Worm (Caenorhabditis elegans) whole organism, late embryonic: Measurements from ENCODE around the gene C17G1.14.

Experiments used
- C08G9.2 ChIP-seq: sonication (generic microtip); optimal IDR thresholded peaks from 2 replicates; lab custom pipeline; 2016; ENCODE audit warnings: mild to moderate bottlenecking, missing genetic modification characterization, moderate library complexity, missing compliant biosample characterization
- T23F11.4 ChIP-seq: fragments of 200-800 bp; sonication (Bioruptor generic); optimal IDR thresholded peaks from 2 replicates; lab custom pipeline; 2018; ENCODE audit warnings: mild to moderate bottlenecking, missing genetic modification characterization, missing compliant biosample characterization
- ahr-1 ChIP-seq: sonication (generic microtip); optimal IDR thresholded peaks from 2 replicates; lab custom pipeline; 2016; ENCODE audit warnings: missing genetic modification characterization, missing compliant biosample characterization
- ama-1 ChIP-seq: fragments of 150-350 bp; optimal IDR thresholded peaks from 2 replicates; lab custom pipeline; 2014
- ceh-14 ChIP-seq: sonication (generic microtip); optimal IDR thresholded peaks from 2 replicates; lab custom pipeline; 2016; ENCODE audit warnings: missing genotype, missing genetic modification characterization, missing compliant biosample characterization
- ceh-19 ChIP-seq: fragments of 200-800 bp; sonication (Bioruptor generic); optimal IDR thresholded peaks from 2 replicates; lab custom pipeline; 2018; ENCODE audit warnings: mild to moderate bottlenecking, missing genetic modification characterization, missing compliant biosample characterization
- ceh-24 ChIP-seq: sonication (generic microtip); optimal IDR thresholded peaks from 2 replicates; lab custom pipeline; 2016; ENCODE audit warnings: mild to moderate bottlenecking, missing genetic modification characterization, missing compliant biosample characterization
- ceh-31 ChIP-seq: sonication (generic microtip); optimal IDR thresholded peaks from 2 replicates; lab custom pipeline; 2016; ENCODE audit warnings: missing genetic modification characterization, missing compliant biosample characterization
- ceh-34 ChIP-seq: sonication (generic microtip); optimal IDR thresholded peaks from 2 replicates; lab custom pipeline; 2016; ENCODE audit warnings: mild to moderate bottlenecking, missing genetic modification characterization, missing compliant biosample characterization
- ceh-45 ChIP-seq: fragments of 200-800 bp; sonication (Bioruptor generic); IDR thresholded peaks from 2 replicates; pipeline ENCODE4 v1.3.6; 2022; ENCODE audit warnings: missing genetic modification reagents, missing genetic modification characterization, missing compliant biosample characterization
- dmd-4 ChIP-seq: sonication (generic microtip); optimal IDR thresholded peaks from 2 replicates; lab custom pipeline; 2016; ENCODE audit warnings: borderline replicate concordance, missing genetic modification characterization, missing compliant biosample characterization
- ets-4 ChIP-seq: sonication (generic microtip); optimal IDR thresholded peaks from 2 replicates; lab custom pipeline; 2016; ENCODE audit warnings: missing genetic modification characterization, missing compliant biosample characterization
- eyg-1 ChIP-seq: sonication (generic microtip); optimal IDR thresholded peaks from 2 replicates; lab custom pipeline; 2016; ENCODE audit warnings: missing genotype, missing genetic modification characterization, missing compliant biosample characterization
- fax-1 ChIP-seq: sonication (generic microtip); optimal IDR thresholded peaks from 2 replicates; lab custom pipeline; 2016; ENCODE audit warnings: missing genotype, missing genetic modification characterization, missing compliant biosample characterization
- fkh-10 ChIP-seq: fragments of 150-350 bp; optimal IDR thresholded peaks from 2 replicates; lab custom pipeline; 2014; ENCODE audit warnings: missing biosample characterization, missing genetic modification reagents, missing genetic modification characterization
- gmeb-2 ChIP-seq: sonication (generic microtip); optimal IDR thresholded peaks from 2 replicates; lab custom pipeline; 2016; ENCODE audit warnings: missing genetic modification characterization, inconsistent platforms, missing compliant biosample characterization
- hlh-13 ChIP-seq: fragments of 200-800 bp; sonication (Bioruptor generic); optimal IDR thresholded peaks from 2 replicates; lab custom pipeline; 2018; ENCODE audit warnings: mild to moderate bottlenecking, missing genetic modification characterization, missing compliant biosample characterization
- hlh-15 ChIP-seq: sonication (generic microtip); optimal IDR thresholded peaks from 2 replicates; lab custom pipeline; 2016; ENCODE audit warnings: missing genetic modification characterization, missing compliant biosample characterization
- hlh-6 ChIP-seq: sonication (generic microtip); optimal IDR thresholded peaks from 2 replicates; lab custom pipeline; 2016; ENCODE audit warnings: missing genotype, missing genetic modification characterization, missing compliant biosample characterization
- lim-6 ChIP-seq: sonication (generic microtip); optimal IDR thresholded peaks from 2 replicates; lab custom pipeline; 2016; ENCODE audit warnings: missing genetic modification characterization, missing compliant biosample characterization
- mec-3 ChIP-seq: sonication (generic microtip); optimal IDR thresholded peaks from 2 replicates; lab custom pipeline; 2016; ENCODE audit warnings: borderline replicate concordance, missing genetic modification characterization, missing compliant biosample characterization
- nhr-11 ChIP-seq: fragments of 150-350 bp; optimal IDR thresholded peaks from 2 replicates; lab custom pipeline; 2014; ENCODE audit warnings: missing biosample characterization, missing genetic modification characterization
- npax-4 ChIP-seq: sonication (generic microtip); optimal IDR thresholded peaks from 2 replicates; lab custom pipeline; 2016; ENCODE audit warnings: missing genetic modification characterization, missing compliant biosample characterization
- odd-2 ChIP-seq: sonication (generic microtip); optimal IDR thresholded peaks from 2 replicates; lab custom pipeline; 2017; ENCODE audit warnings: antibody characterized with exemption, mild to moderate bottlenecking, missing genetic modification characterization, missing compliant biosample characterization
- pros-1 ChIP-seq: fragments of 150-350 bp; optimal IDR thresholded peaks from 2 replicates; lab custom pipeline; 2014; ENCODE audit warnings: missing biosample characterization, missing genetic modification reagents, missing genetic modification characterization
- ref-2 ChIP-seq: sonication (generic microtip); optimal IDR thresholded peaks from 2 replicates; lab custom pipeline; 2016; ENCODE audit warnings: missing genetic modification characterization, missing compliant biosample characterization
- rnt-1 ChIP-seq: sonication (generic microtip); optimal IDR thresholded peaks from 2 replicates; lab custom pipeline; 2016; ENCODE audit warnings: missing genetic modification characterization, missing compliant biosample characterization
- sox-2 ChIP-seq: fragments of 200-800 bp; sonication (Bioruptor generic); IDR thresholded peaks from 2 replicates; pipeline ENCODE4 v1.3.6; 2022; ENCODE audit warnings: missing genetic modification reagents, missing genetic modification characterization, missing compliant biosample characterization
- syd-9 ChIP-seq: sonication (generic microtip); optimal IDR thresholded peaks from 2 replicates; lab custom pipeline; 2016; ENCODE audit warnings: mild to moderate bottlenecking, missing genetic modification characterization, moderate library complexity, missing compliant biosample characterization
- tbx-2 ChIP-seq: sonication (generic microtip); optimal IDR thresholded peaks from 2 replicates; lab custom pipeline; 2016; ENCODE audit warnings: missing genetic modification characterization, missing compliant biosample characterization
- unc-3 ChIP-seq, 2 experiments: fragments of 200-800 bp in 1 of 2; sonication (Bioruptor generic) in 1 of 2; sonication (generic microtip) in 1 of 2; conservative IDR thresholded peaks in 1 of 2; optimal IDR thresholded peaks in 1 of 2; 2 replicates each; pipeline versions ENCODE4 v1.3.6 to Lab custom; 2016 to 2022; ENCODE audit warnings: missing compliant biosample characterization in 2 of 2, missing genetic modification characterization in 2 of 2, missing genetic modification reagents in 1 of 2
- unc-55 ChIP-seq: sonication (generic microtip); optimal IDR thresholded peaks from 2 replicates; lab custom pipeline; 2017; ENCODE audit warnings: missing biosample characterization, missing genetic modification reagents, missing genetic modification characterization
- zip-5 ChIP-seq: sonication (generic microtip); optimal IDR thresholded peaks from 2 replicates; lab custom pipeline; 2016; ENCODE audit warnings: missing genetic modification characterization, missing compliant biosample characterization

Gene C17G1.14

ce11 chrX:9933291-9934008 is 5.2 kb upstream of the C17G1.14 start:
- TF ChIP-seq unc-55 (peak; percentile 5), hlh-15 (tag; lab: Kevin White, UChicago) (no peak)
- TF ChIP-seq, all 69 proteins: peak for 1

- TF ChIP-seq zip-5 (no peak), npax-4 (tag; lab: Kevin White, UChicago) (no peak), eyg-1 (tag; lab: Kevin White, UChicago) (no peak), ceh-45 (GFP tag; lab: Robert Waterston, UW) (no peak), hlh-13 (GFP tag; lab: Kevin White, UChicago) (no peak)
- TF ChIP-seq, all 69 proteins: peak for 0
These were observed 4.6 kb upstream of the C17G1.14 start for ce11 chrX:9934009-9934323.

ce11 chrX:9938091-9938490 is 522 bp upstream of the C17G1.14 start:
- no peak for TF ChIP-seq C08G9.2 (tag; lab: Kevin White, UChicago)
- no peak for TF ChIP-seq ceh-24
- TF ChIP-seq ahr-1 (tag; lab: Kevin White, UChicago) = no peak
- TF ChIP-seq dmd-4 (tag; lab: Kevin White, UChicago) = no peak
- no peak for TF ChIP-seq ceh-45 (GFP tag; lab: Robert Waterston, UW)
- no peak for TF ChIP-seq fax-1
- no peak for TF ChIP-seq unc-3 (GFP tag; conservative IDR thresholded peaks at IDR 0.05; lab: Robert Waterston, UW)
- TF ChIP-seq unc-3 (tag; optimal IDR thresholded peaks at IDR 0.05; lab: Kevin White, UChicago) = no peak
- TF ChIP-seq odd-2 (tag; lab: Kevin White, UChicago) = no peak
- no peak for TF ChIP-seq sox-2 (GFP tag; lab: Robert Waterston, UW)
- TF ChIP-seq fkh-10 = no peak
- TF ChIP-seq hlh-13 (GFP tag; lab: Kevin White, UChicago) = no peak
- no peak for TF ChIP-seq zip-5
- no peak for TF ChIP-seq syd-9 (tag; lab: Kevin White, UChicago)
- no peak for TF ChIP-seq lim-6 (tag; lab: Kevin White, UChicago)
- TF ChIP-seq hlh-15 (tag; lab: Kevin White, UChicago) = no peak
- no peak for TF ChIP-seq ets-4 (tag; lab: Kevin White, UChicago)
- no peak for TF ChIP-seq rnt-1 (tag; lab: Kevin White, UChicago)

ce11 chrX:9940524-9940923 is 1.9 kb downstream of the C17G1.14 start:
- TF ChIP-seq nhr-11 (tag; lab: Kevin White, UChicago) = no peak
- no peak for TF ChIP-seq ceh-19
- no peak for TF ChIP-seq T23F11.4 (GFP tag; lab: Kevin White, UChicago)
- no peak for TF ChIP-seq ceh-45 (GFP tag; lab: Robert Waterston, UW)
- no peak for TF ChIP-seq fax-1
- no peak for TF ChIP-seq hlh-15 (tag; lab: Kevin White, UChicago)
- no peak for TF ChIP-seq ama-1
- TF ChIP-seq unc-55 = no peak
- TF ChIP-seq ceh-34 (tag; lab: Kevin White, UChicago) = no peak
- TF ChIP-seq npax-4 (tag; lab: Kevin White, UChicago) = no peak
- no peak for TF ChIP-seq tbx-2 (tag; lab: Kevin White, UChicago)
- TF ChIP-seq ceh-14 (tag; lab: Kevin White, UChicago) = no peak
- no peak for TF ChIP-seq mec-3 (tag; lab: Kevin White, UChicago)
- TF ChIP-seq gmeb-2 (tag; lab: Kevin White, UChicago) = no peak

ce11 chrX:9941379-9941778 is 2.8 kb downstream of the C17G1.14 start:
- TF ChIP-seq ceh-31 (tag; lab: Kevin White, UChicago) = peak; percentile 32
- peak; percentile 55 for TF ChIP-seq ref-2 (tag; lab: Kevin White, UChicago)
- TF ChIP-seq zip-5 = no peak
- peak; percentile 23 for TF ChIP-seq hlh-6 (tag; lab: Kevin White, UChicago)
- TF ChIP-seq pros-1 (tag; lab: Kevin White, UChicago) = peak; percentile 19
